Fruit fly (Drosophila melanogaster): ENCODE results near the gene CG17380.

CG17380 gene

DNA sequence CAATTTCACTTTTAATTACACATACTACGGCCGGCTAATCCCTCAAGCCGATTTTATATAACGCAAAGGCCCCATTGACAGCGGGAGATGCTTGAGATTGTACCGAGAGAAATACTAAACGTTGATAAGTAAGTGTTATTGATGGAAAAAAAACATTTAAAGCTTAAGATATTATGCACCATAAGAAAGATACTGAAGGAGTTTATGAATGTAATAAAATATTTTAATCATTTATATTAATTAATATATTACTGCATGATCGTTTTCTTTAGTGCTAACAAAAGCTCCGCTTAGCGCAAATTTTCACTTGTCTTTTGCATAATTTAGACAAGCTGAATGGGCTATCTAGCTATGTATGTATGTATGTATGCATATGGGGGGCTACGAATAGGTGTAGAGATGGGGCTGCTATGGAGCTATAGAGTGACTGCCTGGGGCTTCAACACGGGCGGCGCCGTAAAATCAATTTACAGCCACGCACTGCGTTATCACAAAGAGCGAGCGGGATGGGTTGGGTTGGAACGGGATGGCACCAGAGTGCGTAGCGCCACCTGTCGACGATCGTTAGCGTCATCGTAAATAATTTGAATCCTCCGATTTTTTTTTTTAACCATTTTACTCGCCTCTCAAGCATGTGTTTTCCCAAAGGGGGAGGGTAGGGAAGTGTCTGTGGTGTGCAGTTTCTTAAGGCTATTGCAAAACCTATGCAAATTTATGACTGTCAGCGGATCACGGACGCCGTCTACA is 6.8 kb downstream of the CG17380 start (continued):
- TF ChIP-seq CG11762 (GFP tag; optimal IDR thresholded peaks at IDR 0.05; ENCODE audit: insufficient read depth) (no peak), cyc (GFP tag; optimal IDR thresholded peaks at IDR 0.05) (no peak), CG9139 (GFP tag; optimal IDR thresholded peaks at IDR 0.05) (no peak), salr (GFP tag; optimal IDR thresholded peaks at IDR 0.05) (no peak), dsx (GFP tag; optimal IDR thresholded peaks at IDR 0.05; ENCODE audit: poor library complexity, severe bottlenecking) (no peak), Ets96B (tag; optimal IDR thresholded peaks at IDR 0.05) (no peak), CG8632 (GFP tag; optimal IDR thresholded peaks at IDR 0.05) (no peak), CG15336 (GFP tag; IDR thresholded peaks at IDR 0.05) (peak; percentile 69), CG3032 (tag; optimal IDR thresholded peaks at IDR 0.05) (no peak), CG7368 (GFP tag; optimal IDR thresholded peaks at IDR 0.05) (no peak), CG6276 (GFP tag; optimal IDR thresholded peaks at IDR 0.05) (peak; percentile 55), Eip75B (GFP tag; optimal IDR thresholded peaks at IDR 0.05) (no peak)

dm6 chr3R:23395720-23396119 is 7.8 kb downstream of the CG17380 start:
- TF ChIP-seq CG11762 (GFP tag; optimal IDR thresholded peaks at IDR 0.05; ENCODE audit: insufficient read depth) (peak; percentile 11), Blimp-1 (GFP tag; optimal IDR thresholded peaks at IDR 0.05) (no peak), cyc (GFP tag; optimal IDR thresholded peaks at IDR 0.05) (no peak), CG11294 (GFP tag; IDR thresholded peaks at IDR 0.05) (peak; percentile 23), Met (GFP tag; optimal IDR thresholded peaks at IDR 0.05) (no peak), CG6792 (GFP tag; optimal IDR thresholded peaks at IDR 0.05) (no peak), lz (GFP tag; optimal IDR thresholded peaks at IDR 0.05) (no peak), CG8632 (GFP tag; optimal IDR thresholded peaks at IDR 0.05) (no peak), Ets96B (tag; optimal IDR thresholded peaks at IDR 0.05) (no peak), CG6808 (GFP tag; optimal IDR thresholded peaks at IDR 0.05) (no peak), salr (GFP tag; optimal IDR thresholded peaks at IDR 0.05) (peak in 1 of 2 experiments; percentile 49), eg (GFP tag; IDR thresholded peaks at IDR 0.05) (peak; percentile 80), CG6854 (GFP tag; optimal IDR thresholded peaks at IDR 0.05) (no peak), Eip93F (GFP tag; optimal IDR thresholded peaks at IDR 0.05) (no peak), Hr4 (GFP tag; optimal IDR thresholded peaks at IDR 0.05) (peak; percentile 82), CG10669 (GFP tag; optimal IDR thresholded peaks at IDR 0.05) (no peak), Hr39 (GFP tag; optimal IDR thresholded peaks at IDR 0.05) (no peak), topi (GFP tag; optimal IDR thresholded peaks at IDR 0.05) (no peak), CG1621 (tag; optimal IDR thresholded peaks at IDR 0.05) (no peak), fd59A (GFP tag; optimal IDR thresholded peaks at IDR 0.05) (no peak), Sox15 (GFP tag; optimal IDR thresholded peaks at IDR 0.05) (no peak), CG9139 (GFP tag; optimal IDR thresholded peaks at IDR 0.05) (no peak), CG6163 (GFP tag; IDR thresholded peaks at IDR 0.05) (peak; percentile 69; the same call in 2 of the 3 replicates), pdm3 (GFP tag; optimal IDR thresholded peaks at IDR 0.05) (peak; percentile 35), esn (GFP tag; optimal IDR thresholded peaks at IDR 0.05) (no peak), fkh (GFP tag; optimal IDR thresholded peaks at IDR 0.05) (no peak), CG7368 (GFP tag; optimal IDR thresholded peaks at IDR 0.05) (no peak), Ets21C (GFP tag; optimal IDR thresholded peaks at IDR 0.05) (no peak), CG4318 (GFP tag; optimal IDR thresholded peaks at IDR 0.05) (peak; percentile 52), CG34406 (GFP tag; optimal IDR thresholded peaks at IDR 0.05) (no peak), CG16779 (tag; optimal IDR thresholded peaks at IDR 0.05) (no peak), CG8319 (GFP tag; optimal IDR thresholded peaks at IDR 0.05) (no peak), Gug (GFP tag; IDR thresholded peaks at IDR 0.05) (peak; percentile 52; the same call in 1 of the 2 replicates), fd85E (GFP tag; optimal IDR thresholded peaks at IDR 0.05) (no peak), CG32006 (GFP tag; optimal IDR thresholded peaks at IDR 0.05) (peak; percentile 83), CG8119 (GFP tag; IDR thresholded peaks at IDR 0.05) (peak; percentile 85), Sox14 (GFP tag; optimal IDR thresholded peaks at IDR 0.05) (peak; percentile 33), CG3032 (tag; optimal IDR thresholded peaks at IDR 0.05) (no peak), spab (GFP tag; optimal IDR thresholded peaks at IDR 0.05) (no peak), dsx (GFP tag; optimal IDR thresholded peaks at IDR 0.05; ENCODE audit: poor library complexity, severe bottlenecking) (no peak), Eip75B (GFP tag; optimal IDR thresholded peaks at IDR 0.05) (no peak), Eip78C (GFP tag) (peak; percentile 82), vri (GFP tag; optimal IDR thresholded peaks at IDR 0.05) (no peak), CG10631 (GFP tag; optimal IDR thresholded peaks at IDR 0.05) (peak; percentile 25), CG15336 (GFP tag; IDR thresholded peaks at IDR 0.05) (peak; percentile 87), Sox102F (GFP tag; optimal IDR thresholded peaks at IDR 0.05) (no peak)
